Fruit fly (Drosophila melanogaster) whole organism, embryonic: Measurements from ENCODE around the gene HIP-R.

Source experiments
- ATbp ChIP-seq: fragments of 200-800 bp; sonication (Bioruptor generic); optimal IDR thresholded peaks from 2 replicates; lab custom pipeline; 2017; ENCODE audit warnings: missing biosample characterization, mild to moderate bottlenecking, missing genetic modification characterization, missing genetic modification reagents
- Atf6 ChIP-seq: fragments of 200-800 bp; sonication (Bioruptor generic); IDR thresholded peaks from 2 replicates; pipeline ENCODE4 v1.3.6; 2022; ENCODE audit warnings: missing biosample characterization, missing genetic modification characterization
- C15 ChIP-seq: fragments of 200-800 bp; sonication (Bioruptor generic); IDR thresholded peaks from 3 replicates; pipeline ENCODE4 v1.3.6; 2022; ENCODE audit warnings: missing biosample characterization, missing genetic modification characterization
- CG10543 ChIP-seq: fragments of 200-800 bp; sonication (Bioruptor generic); optimal IDR thresholded peaks from 3 replicates; lab custom pipeline; 2017; ENCODE audit warnings: missing biosample characterization, mild to moderate bottlenecking, missing genetic modification characterization, moderate library complexity
- CG12219 ChIP-seq: fragments of 200-800 bp; sonication (Bioruptor generic); optimal IDR thresholded peaks from 3 replicates; lab custom pipeline; 2018; ENCODE audit warnings: missing biosample characterization, mild to moderate bottlenecking, missing genetic modification characterization
- CG1647 ChIP-seq: fragments of 200-800 bp; sonication (Bioruptor generic); optimal IDR thresholded peaks from 3 replicates; lab custom pipeline; 2016; ENCODE audit warnings: missing biosample characterization, missing genetic modification characterization
- CG16863 ChIP-seq: fragments of 200-800 bp; sonication (Bioruptor generic); optimal IDR thresholded peaks from 3 replicates; lab custom pipeline; 2016; ENCODE audit warnings: missing biosample characterization, missing genetic modification characterization
- CG18262 ChIP-seq: fragments of 200-800 bp; optimal IDR thresholded peaks from 3 replicates; lab custom pipeline; 2019; ENCODE audit warnings: missing biosample characterization, mild to moderate bottlenecking, missing genetic modification characterization, moderate library complexity
- CG2712 ChIP-seq: fragments of 200-800 bp; optimal IDR thresholded peaks from 3 replicates; lab custom pipeline; 2019; ENCODE audit warnings: missing biosample characterization, mild to moderate bottlenecking, missing genetic modification characterization, moderate library complexity
- CG33557 ChIP-seq: fragments of 200-800 bp; sonication (Bioruptor generic); optimal IDR thresholded peaks from 2 replicates; lab custom pipeline; 2019; ENCODE audit warnings: missing biosample characterization, mild to moderate bottlenecking, missing genetic modification characterization, moderate library complexity
- CG3407 ChIP-seq: fragments of 200-800 bp; sonication (Bioruptor generic); optimal IDR thresholded peaks from 2 replicates; lab custom pipeline; 2018; ENCODE audit warnings: missing biosample characterization, mild to moderate bottlenecking, missing genetic modification characterization
- CG4282 ChIP-seq: fragments of 200-800 bp; sonication (Bioruptor generic); optimal IDR thresholded peaks from 2 replicates; lab custom pipeline; 2016; ENCODE audit warnings: missing biosample characterization, missing genetic modification characterization
- CG6254 ChIP-seq: fragments of 200-800 bp; sonication (Bioruptor generic); optimal IDR thresholded peaks from 3 replicates; lab custom pipeline; 2017; ENCODE audit warnings: mild to moderate bottlenecking, missing biosample characterization, missing genetic modification reagents, missing genetic modification characterization
- CG7271 ChIP-seq: fragments of 200-800 bp; sonication (Bioruptor generic); optimal IDR thresholded peaks from 2 replicates; lab custom pipeline; 2018; ENCODE audit warnings: missing biosample characterization, mild to moderate bottlenecking, missing genetic modification characterization, moderate library complexity
- CG7745 ChIP-seq: fragments of 200-800 bp; sonication (Bioruptor generic); optimal IDR thresholded peaks from 2 replicates; lab custom pipeline; 2018; ENCODE audit warnings: missing biosample characterization, mild to moderate bottlenecking, missing genetic modification characterization, moderate library complexity
- CG8089 ChIP-seq: fragments of 200-800 bp; sonication (Bioruptor generic); optimal IDR thresholded peaks from 3 replicates; lab custom pipeline; 2016; ENCODE audit warnings: missing biosample characterization, missing genetic modification characterization
- CG8290 ChIP-seq, 3 experiments: fragments of 200-800 bp; sonication (Bioruptor generic); optimal IDR thresholded peaks; 2 replicates each; lab custom pipeline; 2016 to 2019; ENCODE audit warnings: missing biosample characterization in 3 of 3, missing genetic modification characterization in 3 of 3, mild to moderate bottlenecking in 2 of 3, moderate library complexity in 1 of 3
- CG8478 ChIP-seq: fragments of >200 bp; optimal IDR thresholded peaks from 2 replicates; lab custom pipeline; 2018
- CG9437 ChIP-seq: fragments of 200-800 bp; sonication (Bioruptor generic); optimal IDR thresholded peaks from 2 replicates; lab custom pipeline; 2018; ENCODE audit warnings: missing biosample characterization, mild to moderate bottlenecking, missing genetic modification characterization
- CTCF ChIP-seq: fragments of 200-800 bp; sonication (Bioruptor generic); optimal IDR thresholded peaks from 2 replicates; lab custom pipeline; 2017; ENCODE audit warnings: missing biosample characterization, mild to moderate bottlenecking, missing genetic modification characterization, moderate library complexity
- D19A ChIP-seq: fragments of 200-800 bp; optimal IDR thresholded peaks from 3 replicates; lab custom pipeline; 2019; ENCODE audit warnings: missing biosample characterization, mild to moderate bottlenecking, missing genetic modification characterization, moderate library complexity
- Dp ChIP-seq: fragments of 200-800 bp; sonication (Bioruptor generic); optimal IDR thresholded peaks from 2 replicates; lab custom pipeline; 2018; ENCODE audit warnings: missing biosample characterization, mild to moderate bottlenecking, missing genetic modification characterization, moderate library complexity
- Dref ChIP-seq: fragments of 200-800 bp; sonication (Bioruptor generic); IDR thresholded peaks from 2 replicates; pipeline ENCODE4 v1.3.6; 2022; ENCODE audit warnings: missing biosample characterization, missing genetic modification characterization
- Hand ChIP-seq: fragments of 200-800 bp; sonication (Bioruptor generic); optimal IDR thresholded peaks from 2 replicates; lab custom pipeline; 2017; ENCODE audit warnings: mild to moderate bottlenecking, missing biosample characterization, missing genetic modification reagents, missing genetic modification characterization
- Hr3 ChIP-seq: fragments of 200-800 bp; sonication (Bioruptor generic); optimal IDR thresholded peaks from 3 replicates; lab custom pipeline; 2016; ENCODE audit warnings: missing biosample characterization, missing genetic modification characterization
- Hsf ChIP-seq: fragments of 200-800 bp; sonication (Bioruptor generic); optimal IDR thresholded peaks from 3 replicates; lab custom pipeline; 2016; ENCODE audit warnings: missing biosample characterization, missing genetic modification characterization
- NC2α ChIP-seq: fragments of 200-800 bp; sonication (Bioruptor generic); optimal IDR thresholded peaks from 2 replicates; lab custom pipeline; 2016; ENCODE audit warnings: missing biosample characterization, missing genetic modification characterization
- Six4 ChIP-seq: fragments of 200-800 bp; sonication (Bioruptor generic); optimal IDR thresholded peaks from 2 replicates; lab custom pipeline; 2016; ENCODE audit warnings: missing biosample characterization, missing genetic modification characterization
- Trl ChIP-seq, 3 experiments: fragments of >200 bp in 2 of 3; fragments of 200-800 bp in 1 of 3; sonication (Bioruptor generic) in 1 of 3; optimal IDR thresholded peaks; 2 replicates in 1 of 3; 3 replicates in 2 of 3; lab custom pipeline; 2016 to 2017; ENCODE audit warnings: missing biosample characterization in 1 of 3, missing genetic modification characterization in 1 of 3
- ab ChIP-seq: fragments of 200-800 bp; sonication (Bioruptor generic); optimal IDR thresholded peaks from 2 replicates; lab custom pipeline; 2016; ENCODE audit warnings: missing biosample characterization, missing genetic modification characterization
- al ChIP-seq: fragments of 200-800 bp; sonication (Bioruptor generic); IDR thresholded peaks from 2 replicates; pipeline ENCODE4 v1.3.6; 2022; ENCODE audit warnings: missing biosample characterization, missing genetic modification characterization
- ap ChIP-seq: fragments of 200-800 bp; sonication (Bioruptor generic); IDR thresholded peaks from 2 replicates; pipeline ENCODE4 v1.3.6; 2022; ENCODE audit warnings: missing biosample characterization, missing genetic modification characterization
- bcd ChIP-seq: fragments of 200-800 bp; sonication (Bioruptor generic); optimal IDR thresholded peaks from 2 replicates; lab custom pipeline; 2017; ENCODE audit warnings: missing biosample characterization, mild to moderate bottlenecking, missing genetic modification characterization
- btn ChIP-seq: fragments of 200-800 bp; sonication (Bioruptor generic); optimal IDR thresholded peaks from 2 replicates; lab custom pipeline; 2016; ENCODE audit warnings: missing biosample characterization, missing genetic modification characterization
- crol ChIP-seq: fragments of 200-800 bp; sonication (Bioruptor generic); IDR thresholded peaks from 2 replicates; pipeline ENCODE4 v1.3.6; 2022; ENCODE audit warnings: missing biosample characterization, missing genetic modification characterization
- dimm ChIP-seq: fragments of 200-800 bp; sonication (Bioruptor generic); IDR thresholded peaks from 2 replicates; pipeline ENCODE4 v1.3.6; 2022; ENCODE audit warnings: missing biosample characterization, missing genetic modification characterization
- dmrt99B ChIP-seq: fragments of 200-800 bp; sonication (Bioruptor generic); optimal IDR thresholded peaks from 2 replicates; lab custom pipeline; 2018; ENCODE audit warnings: missing biosample characterization, mild to moderate bottlenecking, missing genetic modification characterization, moderate library complexity
- dpn ChIP-seq, 2 experiments: fragments of 200-800 bp; sonication (Bioruptor generic); optimal IDR thresholded peaks; 3 replicates each; lab custom pipeline; 2016; ENCODE audit warnings: missing biosample characterization in 2 of 2, missing genetic modification characterization in 2 of 2
- emc ChIP-seq: fragments of 200-800 bp; sonication (Bioruptor generic); optimal IDR thresholded peaks from 2 replicates; lab custom pipeline; 2016; ENCODE audit warnings: missing biosample characterization, missing genetic modification characterization
- gcm2 ChIP-seq: fragments of 200-800 bp; sonication (Bioruptor generic); optimal IDR thresholded peaks from 2 replicates; lab custom pipeline; 2016; ENCODE audit warnings: missing biosample characterization, missing genetic modification characterization
- klu ChIP-seq: fragments of 200-800 bp; sonication (Bioruptor generic); IDR thresholded peaks from 2 replicates; pipeline ENCODE4 v1.3.6; 2022; ENCODE audit warnings: missing biosample characterization, missing genetic modification characterization
- lmd ChIP-seq: fragments of 200-800 bp; sonication (Bioruptor generic); IDR thresholded peaks from 2 replicates; pipeline ENCODE4 v1.3.6; 2022; ENCODE audit warnings: missing biosample characterization, missing genetic modification characterization
- oc ChIP-seq: fragments of 200-800 bp; sonication (Bioruptor generic); optimal IDR thresholded peaks from 2 replicates; lab custom pipeline; 2018; ENCODE audit warnings: missing biosample characterization, mild to moderate bottlenecking, missing genetic modification characterization, moderate library complexity
- rib ChIP-seq: fragments of 200-800 bp; sonication (Bioruptor generic); IDR thresholded peaks from 2 replicates; pipeline ENCODE4 v1.3.6; 2022; ENCODE audit warnings: missing biosample characterization, missing genetic modification characterization
- sisA ChIP-seq: fragments of 200-800 bp; sonication (Bioruptor generic); IDR thresholded peaks from 2 replicates; pipeline ENCODE4 v1.3.6; 2022; ENCODE audit warnings: missing biosample characterization, missing genetic modification characterization
- slbo ChIP-seq: fragments of 200-800 bp; sonication (Bioruptor generic); IDR thresholded peaks from 2 replicates; pipeline ENCODE4 v1.3.6; 2022; ENCODE audit warnings: missing biosample characterization, missing genetic modification characterization
- sna ChIP-seq: fragments of 200-800 bp; sonication (Bioruptor generic); IDR thresholded peaks from 2 replicates; pipeline ENCODE4 v1.3.6; 2022; ENCODE audit warnings: missing biosample characterization, missing genetic modification characterization; ENCODE audit not compliant: partially characterized antibody
- so ChIP-seq: fragments of 200-800 bp; sonication (Bioruptor generic); IDR thresholded peaks from 3 replicates; pipeline ENCODE4 v1.3.6; 2022; ENCODE audit warnings: missing biosample characterization, missing genetic modification characterization
- sqz ChIP-seq: fragments of 200-800 bp; sonication (Bioruptor generic); optimal IDR thresholded peaks from 3 replicates; lab custom pipeline; 2018; ENCODE audit warnings: missing biosample characterization, mild to moderate bottlenecking, missing genetic modification characterization
- trh ChIP-seq: fragments of 200-800 bp; sonication (Bioruptor generic); optimal IDR thresholded peaks from 2 replicates; lab custom pipeline; 2016; ENCODE audit warnings: missing biosample characterization, missing genetic modification characterization
- twi ChIP-seq: fragments of 200-800 bp; optimal IDR thresholded peaks from 2 replicates; lab custom pipeline; 2019; ENCODE audit warnings: missing biosample characterization, mild to moderate bottlenecking, missing genetic modification characterization, moderate library complexity
- tx ChIP-seq: fragments of 200-800 bp; sonication (Bioruptor generic); optimal IDR thresholded peaks from 2 replicates; lab custom pipeline; 2016; ENCODE audit warnings: missing biosample characterization, missing genetic modification characterization

HIP-R gene

dm6 chrX:3748248-3748647 is 41.5 kb upstream of the HIP-R start (continued):
- TF ChIP-seq trh (GFP tag; lab: Kevin White, UChicago) (peak; percentile 15), CG8478 (lab: Kevin White, UChicago) (no peak), ab (GFP tag; lab: Kevin White, UChicago) (no peak), bcd (GFP tag; lab: Kevin White, UChicago) (peak; percentile 79), CG1647 (GFP tag; lab: Kevin White, UChicago) (no peak), CG7271 (no peak), CG7745 (no peak), tx (no peak), CG9437 (peak; percentile 59), sqz (GFP tag; lab: Kevin White, UChicago) (peak; percentile 44), Hsf (peak; percentile 47), CTCF (GFP tag; lab: Kevin White, UChicago) (no peak), emc (GFP tag; lab: Kevin White, UChicago) (no peak), btn (GFP tag; lab: Kevin White, UChicago) (no peak), C15 (GFP tag; lab: Robert Waterston, UW) (no peak), CG4282 (GFP tag; lab: Kevin White, UChicago) (no peak), CG3407 (GFP tag; lab: Kevin White, UChicago) (peak; percentile 49), CG8089 (GFP tag; lab: Kevin White, UChicago) (no peak), dpn (GFP tag; optimal IDR thresholded peaks at IDR 0.05; lab: Kevin White, UChicago) (peak; percentile 31 to 60), dimm (0 out of 2 replicates have a peak, but pooled peaks have one; percentile 3), Atf6 (peak; percentile 78), ap (GFP tag; lab: Robert Waterston, UW) (0 out of 2 replicates have a peak, but pooled peaks have one; percentile 24), slbo (peak; percentile 76), CG33557 (GFP tag; lab: Kevin White, UChicago) (peak; percentile 18), CG12219 (peak; percentile 66), Trl (optimal IDR thresholded peaks at IDR 0.05; lab: Kevin White, UChicago) (no peak), Trl (GFP tag; optimal IDR thresholded peaks at IDR 0.05; lab: Kevin White, UChicago) (no peak), gcm2 (GFP tag; lab: Kevin White, UChicago) (no peak), D19A (tag; lab: Kevin White, UChicago) (peak; percentile 70), CG8290 (GFP tag; optimal IDR thresholded peaks at IDR 0.05; lab: Kevin White, UChicago) (no peak), CG8290 (tag; optimal IDR thresholded peaks at IDR 0.05; lab: Kevin White, UChicago) (peak in 1 of 2 experiments; percentile 44), klu (GFP tag; lab: Robert Waterston, UW) (peak; percentile 27; the same call in 1 of the 2 replicates), crol (GFP tag; lab: Robert Waterston, UW) (no peak), oc (tag; lab: Kevin White, UChicago) (peak; percentile 48), NC2α (GFP tag; lab: Kevin White, UChicago) (no peak), so (GFP tag; lab: Robert Waterston, UW) (peak; percentile 64), dmrt99B (tag; lab: Kevin White, UChicago) (peak; percentile 86), Dp (GFP tag; lab: Kevin White, UChicago) (no peak), Dref (no peak), CG10543 (GFP tag; lab: Kevin White, UChicago) (no peak), Six4 (GFP tag; lab: Kevin White, UChicago) (no peak), lmd (peak; percentile 69), CG6254 (no peak), CG16863 (GFP tag; lab: Kevin White, UChicago) (no peak), CG2712 (tag; lab: Kevin White, UChicago) (peak; percentile 76), ATbp (GFP tag; lab: Kevin White, UChicago) (peak; percentile 48), rib (GFP tag; lab: Robert Waterston, UW) (no peak), sisA (GFP tag; lab: Robert Waterston, UW) (peak; percentile 68), sna (no peak), twi (tag; lab: Kevin White, UChicago) (peak; percentile 26), CG18262 (peak; percentile 74), Hand (peak; percentile 68), al (GFP tag; lab: Robert Waterston, UW) (peak; percentile 48; the same call in 1 of the 2 replicates), Hr3 (GFP tag; lab: Kevin White, UChicago) (peak; percentile 54)
